Fruit fly (Drosophila melanogaster): Measurements from ENCODE around the gene GstD7.

Gene GstD7

DNA sequence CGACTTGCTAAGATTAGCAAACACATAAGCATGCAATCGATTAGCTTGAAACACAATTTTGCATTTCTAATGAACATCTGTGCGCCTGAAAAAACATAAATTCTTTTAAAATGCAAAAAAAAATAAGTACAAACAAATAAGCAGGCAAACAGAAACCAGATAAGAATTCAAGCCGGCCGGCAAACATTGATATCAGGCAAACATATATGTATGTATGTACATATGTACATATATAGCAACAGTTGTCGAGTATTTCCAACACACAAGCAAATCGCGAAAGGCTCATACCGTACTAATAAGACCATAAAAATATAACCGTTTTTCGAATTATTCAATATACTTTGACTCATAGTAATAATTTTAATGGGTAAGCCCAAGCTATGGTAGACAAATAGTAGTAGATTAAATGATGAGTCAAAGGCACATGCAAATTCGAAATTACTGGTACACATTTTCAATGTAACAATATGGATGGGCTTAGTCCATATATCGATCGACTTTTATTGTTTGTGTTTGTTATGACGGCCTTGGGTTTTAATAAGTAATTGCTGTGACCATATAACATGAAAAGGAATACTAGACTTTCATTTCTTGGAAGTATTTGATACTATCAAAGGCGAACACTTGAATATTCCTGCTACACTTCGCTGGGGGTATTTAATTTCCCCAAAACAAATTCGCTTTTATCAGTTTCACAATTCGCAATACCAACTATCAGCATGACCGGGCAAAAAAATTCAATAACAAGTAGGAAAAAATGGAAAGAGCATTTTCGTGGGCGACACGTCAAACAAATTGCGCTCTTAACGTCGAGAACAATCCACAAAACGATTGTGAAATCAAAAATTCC is 8.3 kb upstream of the GstD7 start:
- TF ChIP-seq kay (GFP tag; ENCODE audit: borderline replicate concordance) (peak; percentile 90), CG5204 (GFP tag; optimal IDR thresholded peaks at IDR 0.05) (peak; percentile 8), CG14711 (tag; optimal IDR thresholded peaks at IDR 0.05) (peak; percentile 12), Mnt (GFP tag; optimal IDR thresholded peaks at IDR 0.05) (no peak), cnc (optimal IDR thresholded peaks at IDR 0.05) (peak; percentile 91 to 97)

DNA sequence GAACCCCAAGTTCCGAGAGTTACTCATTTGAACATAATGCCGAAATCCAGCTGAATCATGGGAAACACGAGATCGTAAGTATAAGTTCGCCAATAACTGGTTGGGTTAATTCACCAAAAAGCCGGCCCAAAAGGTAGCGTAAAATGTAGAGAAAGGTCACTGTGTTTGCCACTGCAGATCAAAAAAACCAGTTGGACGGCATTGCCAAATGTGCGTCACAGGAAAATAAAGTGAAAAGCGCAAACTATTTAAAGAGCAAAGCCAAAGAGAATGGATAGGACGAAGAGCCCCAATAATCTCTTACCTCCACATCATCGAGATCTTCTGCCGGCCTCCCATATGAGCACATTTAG is 7.7 kb upstream of the GstD7 start:
- no peak for TF ChIP-seq Mnt (GFP tag; optimal IDR thresholded peaks at IDR 0.05)
- peak; percentile 51 for TF ChIP-seq tj (GFP tag; optimal IDR thresholded peaks at IDR 0.05)
- TF ChIP-seq toe (GFP tag; optimal IDR thresholded peaks at IDR 0.05): no peak

DNA sequence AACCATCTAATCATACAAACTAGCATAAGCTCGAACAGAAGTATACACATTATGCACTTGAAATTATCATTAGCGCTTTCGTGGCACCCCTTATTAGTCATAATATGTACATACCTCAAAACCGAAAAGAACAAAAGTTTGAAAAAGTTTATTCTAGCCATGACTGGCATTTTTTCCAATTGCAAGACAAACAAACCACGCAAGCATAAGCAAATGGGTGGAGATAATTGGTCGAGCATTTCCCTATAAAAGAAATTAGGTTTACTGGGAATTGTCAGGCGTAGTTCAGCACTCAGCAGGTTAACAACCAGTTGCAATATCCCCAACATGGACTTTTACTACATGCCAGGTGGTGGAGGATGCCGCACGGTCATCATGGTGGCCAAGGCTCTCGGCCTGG is 6.6 kb upstream of the GstD7 start, which contains the start of gene GstD2:
TSS of gene GstD2 (plus strand) at position 301 of the 400 bp plus-strand sequence.
- TF ChIP-seq Mnt (GFP tag; optimal IDR thresholded peaks at IDR 0.05) (no peak), cnc (optimal IDR thresholded peaks at IDR 0.05) (peak in 1 of 2 experiments; percentile 48)

DNA sequence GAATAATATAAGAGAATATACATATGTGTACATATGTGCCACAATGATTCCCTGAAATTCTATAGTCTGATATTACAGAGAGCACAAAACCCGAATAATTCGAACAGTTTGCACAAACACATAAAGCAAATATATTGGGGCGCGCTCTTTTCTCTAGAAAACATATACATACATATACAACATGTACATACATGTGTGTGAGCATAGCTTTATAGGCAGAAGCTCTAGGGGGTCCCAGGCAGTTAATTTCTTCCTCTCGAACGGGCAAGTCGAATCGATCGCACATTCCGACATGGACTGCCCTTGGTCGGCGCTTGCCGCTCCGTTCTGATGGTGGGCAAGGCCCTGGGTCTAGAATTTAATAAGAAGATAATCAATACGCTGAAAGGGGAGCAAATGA is 5.5 kb upstream of the GstD7 start, which contains the start of gene GstD3:
TSS of gene GstD3 (plus strand) at position 269 of the 400 bp plus-strand sequence.
- TF ChIP-seq kay (GFP tag; ENCODE audit: borderline replicate concordance) (peak; percentile 50), CG12768 (GFP tag; optimal IDR thresholded peaks at IDR 0.05) (no peak), CG11617 (GFP tag; optimal IDR thresholded peaks at IDR 0.05) (no peak), Crg-1 (GFP tag; optimal IDR thresholded peaks at IDR 0.05) (no peak)

DNA sequence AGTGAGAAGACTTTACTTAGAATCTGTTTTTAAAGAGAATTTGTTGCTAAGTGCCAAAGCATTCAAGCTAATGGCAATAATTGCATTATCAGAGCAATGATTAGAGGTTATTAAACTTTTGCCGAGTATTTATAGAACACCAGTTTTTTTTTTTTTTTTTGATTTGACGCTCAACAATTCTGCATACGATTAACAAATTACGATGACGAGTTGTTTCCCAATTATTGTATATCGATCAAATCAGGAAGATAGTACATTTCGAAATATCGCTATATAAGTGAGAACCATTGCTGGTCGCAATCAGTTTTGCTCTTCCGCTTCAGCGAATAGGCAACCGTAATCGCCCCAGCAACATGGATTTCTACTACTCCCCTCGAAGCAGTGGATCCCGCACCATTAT is 4.5 kb upstream of the GstD7 start, which contains the start of gene GstD4:
TSS of gene GstD4 (plus strand) at position 301 of the 400 bp plus-strand sequence.
- no peak for TF ChIP-seq Mnt (GFP tag; optimal IDR thresholded peaks at IDR 0.05)

DNA sequence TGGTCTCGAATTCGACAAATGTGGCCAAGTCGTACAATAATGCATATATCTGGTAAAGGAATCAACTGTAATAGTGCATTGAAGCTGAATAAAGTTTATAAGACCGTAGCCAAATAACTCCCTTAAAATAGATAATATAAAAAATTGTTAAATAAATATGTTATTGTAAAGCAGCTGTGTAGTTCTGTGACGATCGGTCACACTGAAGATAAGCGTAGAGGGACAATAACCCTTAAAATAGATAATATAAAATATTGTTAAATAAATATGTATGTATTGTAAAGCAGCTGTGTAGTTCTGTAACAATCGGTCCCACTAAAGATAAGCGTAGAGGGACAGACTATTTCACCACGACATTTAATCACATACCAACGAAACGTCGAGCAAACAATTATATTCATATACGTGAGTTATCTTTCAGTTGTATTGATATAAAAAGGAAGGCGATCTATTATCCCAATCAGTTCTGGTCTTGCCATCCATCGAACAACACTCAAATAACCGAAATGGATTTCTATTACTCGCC is 3.0 kb upstream of the GstD7 start, which contains the start of gene GstD5:
TSS of gene GstD5 (plus strand) at position 476 of the 526 bp plus-strand sequence.
- TF ChIP-seq tj (GFP tag; optimal IDR thresholded peaks at IDR 0.05) (no peak), Hr96 (GFP tag; optimal IDR thresholded peaks at IDR 0.05) (no peak), cnc (optimal IDR thresholded peaks at IDR 0.05) (no peak), pad (GFP tag; optimal IDR thresholded peaks at IDR 0.05) (no peak), CG5204 (GFP tag; optimal IDR thresholded peaks at IDR 0.05) (no peak), toe (GFP tag; optimal IDR thresholded peaks at IDR 0.05) (no peak), CG12768 (GFP tag; optimal IDR thresholded peaks at IDR 0.05) (no peak), CG11617 (GFP tag; optimal IDR thresholded peaks at IDR 0.05) (no peak), Clk (GFP tag; optimal IDR thresholded peaks at IDR 0.05) (no peak), CG7101 (tag; optimal IDR thresholded peaks at IDR 0.05) (no peak)

DNA sequence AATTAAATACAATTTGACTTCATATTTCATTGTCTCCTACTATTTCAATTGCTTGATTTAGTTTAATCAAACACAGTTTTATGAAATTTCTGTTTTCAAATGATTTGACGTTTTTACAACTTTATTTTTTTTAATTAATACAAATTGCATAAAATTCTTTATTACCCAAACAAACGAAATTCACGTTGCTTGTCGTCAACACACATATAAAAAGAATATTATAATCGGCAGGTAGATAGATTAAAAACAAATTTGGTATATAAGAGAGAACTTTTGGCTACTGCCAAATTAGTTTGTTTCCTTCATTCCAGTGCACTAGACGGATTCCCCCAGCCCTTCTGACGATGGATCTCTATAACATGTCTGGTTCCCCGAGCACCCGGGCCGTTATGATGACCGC is 1.5 kb upstream of the GstD7 start, which contains the start of gene GstD6:
TSS of gene GstD6 (plus strand) at position 301 of the 400 bp plus-strand sequence.
- TF ChIP-seq Crg-1 (GFP tag; optimal IDR thresholded peaks at IDR 0.05) (no peak), CG5204 (GFP tag; optimal IDR thresholded peaks at IDR 0.05) (no peak), CG33017 (tag; optimal IDR thresholded peaks at IDR 0.05) (no peak), CG7045 (GFP tag; optimal IDR thresholded peaks at IDR 0.05) (no peak), tj (GFP tag; optimal IDR thresholded peaks at IDR 0.05) (no peak), cic (GFP tag; optimal IDR thresholded peaks at IDR 0.05) (no peak), CG1620 (GFP tag; optimal IDR thresholded peaks at IDR 0.05) (no peak), CG12768 (GFP tag; optimal IDR thresholded peaks at IDR 0.05) (no peak), Clk (GFP tag; optimal IDR thresholded peaks at IDR 0.05) (no peak), CG7101 (tag; optimal IDR thresholded peaks at IDR 0.05) (no peak), CG14711 (tag; optimal IDR thresholded peaks at IDR 0.05) (no peak), pad (GFP tag; optimal IDR thresholded peaks at IDR 0.05) (no peak)

DNA sequence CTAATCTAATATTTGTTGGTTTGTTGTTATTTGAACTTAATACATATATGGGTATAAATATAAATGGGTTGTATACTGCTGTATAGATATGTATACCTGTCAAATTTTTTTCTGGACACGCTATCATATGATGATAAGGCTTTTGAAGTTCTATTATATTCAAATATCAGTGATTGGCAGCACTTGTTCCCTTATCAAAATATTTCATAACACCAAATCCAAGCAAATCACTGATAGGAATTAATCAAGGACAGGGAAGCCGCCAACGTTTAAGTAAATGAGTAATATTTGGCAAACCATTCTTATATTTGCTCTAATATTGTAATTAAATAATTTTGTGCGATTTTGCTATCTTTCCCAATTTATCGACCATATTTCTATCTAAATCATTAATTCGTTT is 949 bp downstream of the GstD7 start:
- TF ChIP-seq cic (GFP tag; optimal IDR thresholded peaks at IDR 0.05): no peak
- no peak for TF ChIP-seq cnc (optimal IDR thresholded peaks at IDR 0.05)

DNA sequence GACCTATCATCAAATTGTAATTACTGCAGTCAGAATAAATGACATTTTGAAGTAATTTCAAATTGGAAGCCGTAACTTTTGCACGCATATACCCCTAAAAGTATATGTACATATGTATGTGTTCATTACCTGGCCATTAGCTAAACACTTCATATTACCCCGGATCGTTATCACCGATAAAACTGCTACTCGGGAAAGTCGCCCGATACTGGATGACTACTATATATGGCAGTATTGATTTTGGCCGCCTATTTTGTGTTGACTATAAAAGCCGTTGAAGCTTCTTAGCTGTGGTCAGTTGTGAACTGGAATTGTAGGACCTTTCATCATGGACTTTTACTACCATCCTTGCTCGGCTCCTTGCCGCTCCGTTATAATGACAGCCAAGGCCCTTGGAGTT is 1.4 kb downstream of the GstD7 start, which contains the start of gene GstD8:
TSS of gene GstD8 (plus strand) at position 301 of the 400 bp plus-strand sequence.
- no peak for TF ChIP-seq toe (GFP tag; optimal IDR thresholded peaks at IDR 0.05)

All from whole organism, adult.